Fruit fly (Drosophila melanogaster): ENCODE data around the gene CG31674.

The CG31674 gene

dm6 chr2L:20805624-20806339 lies 25.3 kb upstream of the CG31674 start (continued):
- TF ChIP-seq wek (GFP tag; optimal IDR thresholded peaks at IDR 0.05) (peak; percentile 70), hbn (GFP tag; IDR thresholded peaks at IDR 0.05; ENCODE audit: partially characterized antibody) (0 out of 2 replicates have a peak, but pooled peaks have one; percentile 34), CG1602 (GFP tag; optimal IDR thresholded peaks at IDR 0.05) (peak; percentile 94), Doc3 (GFP tag; IDR thresholded peaks at IDR 0.05; ENCODE audit: partially characterized antibody) (0 out of 3 replicates have a peak, but pooled peaks have one; percentile 32), YL-1 (GFP tag; optimal IDR thresholded peaks at IDR 0.05) (peak; percentile 62), CG3281 (GFP tag; optimal IDR thresholded peaks at IDR 0.05) (peak; percentile 96), gsb-n (tag; optimal IDR thresholded peaks at IDR 0.05) (peak; percentile 94), bcd (GFP tag; optimal IDR thresholded peaks at IDR 0.05) (peak; percentile 95), pho (GFP tag; optimal IDR thresholded peaks at IDR 0.05) (peak; percentile 86), CG32767 (GFP tag; IDR thresholded peaks at IDR 0.05) (peak; percentile 95), lbe (GFP tag; optimal IDR thresholded peaks at IDR 0.05) (peak; percentile 18), NK7.1 (GFP tag; optimal IDR thresholded peaks at IDR 0.05) (peak; percentile 40), ATbp (GFP tag; optimal IDR thresholded peaks at IDR 0.05) (peak; percentile 93), CG30020 (tag; optimal IDR thresholded peaks at IDR 0.05) (peak; percentile 69), Atf6 (GFP tag; IDR thresholded peaks at IDR 0.05) (peak; percentile 98), Atf-2 (GFP tag; optimal IDR thresholded peaks at IDR 0.05) (peak; percentile 69), Dref (GFP tag; IDR thresholded peaks at IDR 0.05) (peak; percentile 27; the same call in 1 of the 2 replicates), prd (optimal IDR thresholded peaks at IDR 0.05) (no peak), prd (GFP tag; IDR thresholded peaks at IDR 0.05) (peak; percentile 96), CG17802 (tag; optimal IDR thresholded peaks at IDR 0.05) (peak; percentile 75), zfh2 (GFP tag; optimal IDR thresholded peaks at IDR 0.05) (peak; percentile 88), CG11723 (GFP tag; optimal IDR thresholded peaks at IDR 0.05) (peak; percentile 91), slp2 (GFP tag; optimal IDR thresholded peaks at IDR 0.05) (peak; percentile 73), CG10267 (tag; optimal IDR thresholded peaks at IDR 0.05) (peak; percentile 90), row (GFP tag; IDR thresholded peaks at IDR 0.05) (peak; percentile 99), CG2120 (GFP tag; optimal IDR thresholded peaks at IDR 0.05) (peak; percentile 96), CG8388 (GFP tag; optimal IDR thresholded peaks at IDR 0.05) (peak; percentile 95), Sry-β (GFP tag; optimal IDR thresholded peaks at IDR 0.05) (peak; percentile 45), schlank (tag; optimal IDR thresholded peaks at IDR 0.05) (peak; percentile 85), gce (GFP tag; IDR thresholded peaks at IDR 0.05) (peak; percentile 92), CG9437 (GFP tag; optimal IDR thresholded peaks at IDR 0.05) (peak; percentile 92), Opbp (GFP tag; IDR thresholded peaks at IDR 0.05; ENCODE audit: partially characterized antibody) (no peak), CG14050 (GFP tag; IDR thresholded peaks at IDR 0.05) (peak; percentile 94), Ets97D (GFP tag; optimal IDR thresholded peaks at IDR 0.05) (peak; percentile 48), CG9609 (GFP tag; optimal IDR thresholded peaks at IDR 0.05) (peak; percentile 57), Sox100B (GFP tag; optimal IDR thresholded peaks at IDR 0.05) (peak; percentile 92), tup (GFP tag; optimal IDR thresholded peaks at IDR 0.05) (peak; percentile 94), CG13296 (GFP tag; optimal IDR thresholded peaks at IDR 0.05) (peak; percentile 96), CG6791 (GFP tag; IDR thresholded peaks at IDR 0.05; ENCODE audit: partially characterized antibody) (peak; percentile 71), slbo (GFP tag; IDR thresholded peaks at IDR 0.05) (peak; percentile 97), Dip2 (GFP tag; IDR thresholded peaks at IDR 0.05) (peak; percentile 61), CG2712 (tag; optimal IDR thresholded peaks at IDR 0.05) (peak; percentile 98), CG12155 (GFP tag; optimal IDR thresholded peaks at IDR 0.05) (peak; percentile 95), Fer2 (tag; optimal IDR thresholded peaks at IDR 0.05) (peak; percentile 91), CG1792 (GFP tag; optimal IDR thresholded peaks at IDR 0.05) (no peak), vfl (GFP tag; optimal IDR thresholded peaks at IDR 0.05) (peak; percentile 89), CG7745 (tag; optimal IDR thresholded peaks at IDR 0.05) (peak; percentile 28), gcm2 (GFP tag; optimal IDR thresholded peaks at IDR 0.05) (peak; percentile 83), CG4424 (GFP tag; optimal IDR thresholded peaks at IDR 0.05) (peak; percentile 95)

Data from whole organism, embryonic.